Worm (Caenorhabditis elegans) whole organism, L4 larva: ENCODE results near the gene str-139.

Experiments
- F26F4.8 ChIP-seq: fragments of 200-800 bp; sonication (Bioruptor generic); conservative IDR thresholded peaks from 2 replicates; pipeline ENCODE4 v1.3.6; 2022; ENCODE audit warnings: missing genetic modification characterization, missing compliant biosample characterization
- Y5F2A.4 ChIP-seq: fragments of 200-800 bp; sonication (Bioruptor generic); optimal IDR thresholded peaks from 2 replicates; lab custom pipeline; 2018; ENCODE audit warnings: mild to moderate bottlenecking, missing genetic modification characterization, missing compliant biosample characterization
- Y75B8A.6 ChIP-seq: fragments of 200-800 bp; sonication (Bioruptor generic); IDR thresholded peaks from 2 replicates; pipeline ENCODE4 v1.3.6; 2022; ENCODE audit warnings: missing genetic modification reagents, missing genetic modification characterization, missing compliant biosample characterization
- aha-1 ChIP-seq: fragments of 150-350 bp; peaks from one replicate; lab custom pipeline; 2014; ENCODE audit warnings: missing biosample characterization, missing genetic modification characterization
- ama-1 ChIP-seq: fragments of 150-350 bp; optimal IDR thresholded peaks from 2 replicates; lab custom pipeline; 2014; ENCODE audit warnings: inconsistent platforms, mixed read lengths
- arid-1 ChIP-seq: fragments of 200-800 bp; sonication (Bioruptor generic); conservative IDR thresholded peaks from 2 replicates; pipeline ENCODE4 v1.3.6; 2022; ENCODE audit warnings: missing genetic modification reagents, missing genetic modification characterization, missing compliant biosample characterization
- attf-4 ChIP-seq: sonication (generic microtip); optimal IDR thresholded peaks from 3 replicates; lab custom pipeline; 2017; ENCODE audit warnings: missing biosample characterization, missing genetic modification characterization
- ceh-20 ChIP-seq: fragments of 200-800 bp; sonication (Bioruptor generic); IDR thresholded peaks from 2 replicates; pipeline ENCODE4 v1.3.6; 2022; ENCODE audit warnings: missing genetic modification reagents, missing genetic modification characterization, missing compliant biosample characterization
- ceh-28 ChIP-seq: fragments of 150-350 bp; optimal IDR thresholded peaks from 2 replicates; lab custom pipeline; 2014; ENCODE audit warnings: missing biosample characterization, missing genetic modification reagents, missing genetic modification characterization
- ceh-44 ChIP-seq: fragments of 200-800 bp; sonication (Bioruptor generic); IDR thresholded peaks from 2 replicates; pipeline ENCODE4 v1.3.6; 2022; ENCODE audit warnings: missing genetic modification reagents, missing genetic modification characterization, missing compliant biosample characterization
- ceh-62 ChIP-seq: sonication (generic microtip); optimal IDR thresholded peaks from 2 replicates; lab custom pipeline; 2017; ENCODE audit warnings: missing biosample characterization, missing genetic modification characterization
- daf-16 ChIP-seq, 3 experiments: sonication (generic microtip); optimal IDR thresholded peaks; 2 replicates each; lab custom pipeline; 2016 to 2017; ENCODE audit warnings: missing genetic modification characterization in 3 of 3, missing genetic modification reagents in 3 of 3, mild to moderate bottlenecking in 2 of 3, missing compliant biosample characterization in 2 of 3, missing biosample characterization in 1 of 3, moderate library complexity in 1 of 3
- daf-8 ChIP-seq: fragments of 200-800 bp; sonication (Bioruptor generic); IDR thresholded peaks from 2 replicates; pipeline ENCODE4 v1.3.6; 2022; ENCODE audit warnings: missing genetic modification characterization, missing compliant biosample characterization
- dmd-6 ChIP-seq: fragments of 200-800 bp; sonication (Bioruptor generic); IDR thresholded peaks from 2 replicates; pipeline ENCODE4 v1.3.6; 2022; ENCODE audit warnings: missing genetic modification reagents, missing genetic modification characterization, missing compliant biosample characterization
- dmd-8 ChIP-seq: fragments of 200-800 bp; sonication (Bioruptor generic); IDR thresholded peaks from 2 replicates; pipeline ENCODE4 v1.3.6; 2022; ENCODE audit warnings: missing genetic modification characterization, missing compliant biosample characterization
- dpl-1 ChIP-seq: fragments of 150-350 bp; optimal IDR thresholded peaks from 2 replicates; lab custom pipeline; 2014; ENCODE audit warnings: missing biosample characterization, missing genetic modification reagents, missing genetic modification characterization
- dve-1 ChIP-seq: sonication (generic microtip); optimal IDR thresholded peaks from 2 replicates; lab custom pipeline; 2017; ENCODE audit warnings: antibody characterized with exemption, mild to moderate bottlenecking, missing genetic modification characterization, missing compliant biosample characterization; ENCODE audit not compliant: insufficient read depth
- egl-27 ChIP-seq: sonication (generic microtip); optimal IDR thresholded peaks from 3 replicates; lab custom pipeline; 2017; ENCODE audit warnings: missing biosample characterization, missing genetic modification reagents, missing genetic modification characterization
- egl-43 ChIP-seq: fragments of 200-800 bp; sonication (Bioruptor generic); IDR thresholded peaks from 2 replicates; pipeline ENCODE4 v1.3.6; 2022; ENCODE audit warnings: missing genetic modification reagents, missing genetic modification characterization, missing compliant biosample characterization
- hif-1 ChIP-seq, 2 experiments: sonication (generic microtip); optimal IDR thresholded peaks; 2 replicates each; lab custom pipeline; 2016 to 2017; ENCODE audit warnings: missing compliant biosample characterization in 2 of 2, missing genetic modification characterization in 2 of 2, missing genetic modification reagents in 2 of 2, missing genotype in 2 of 2, mild to moderate bottlenecking in 1 of 2
- hlh-11 ChIP-seq: fragments of 200-800 bp; sonication (Bioruptor generic); optimal IDR thresholded peaks from 2 replicates; lab custom pipeline; 2018; ENCODE audit warnings: mild to moderate bottlenecking, missing genetic modification characterization, missing compliant biosample characterization
- hlh-30 ChIP-seq: sonication (generic microtip); optimal IDR thresholded peaks from 2 replicates; lab custom pipeline; 2017; ENCODE audit warnings: antibody characterized with exemption, mild to moderate bottlenecking, missing genetic modification characterization, missing compliant biosample characterization; ENCODE audit not compliant: insufficient read depth
- hmg-1.1 ChIP-seq: fragments of 200-800 bp; sonication (Bioruptor generic); IDR thresholded peaks from 2 replicates; pipeline ENCODE4 v1.3.6; 2022; ENCODE audit warnings: missing genetic modification reagents, missing genetic modification characterization, missing compliant biosample characterization
- jun-1 ChIP-seq: fragments of 150-350 bp; optimal IDR thresholded peaks from 2 replicates; lab custom pipeline; 2014; ENCODE audit warnings: missing biosample characterization, missing genetic modification reagents, missing genetic modification characterization
- lin-15B ChIP-seq: fragments of 150-350 bp; sonication (generic microtip); optimal IDR thresholded peaks from 3 replicates; lab custom pipeline; 2014; ENCODE audit warnings: missing biosample characterization, missing genetic modification characterization
- lir-3 ChIP-seq: sonication (generic microtip); optimal IDR thresholded peaks from 2 replicates; lab custom pipeline; 2016; ENCODE audit warnings: mild to moderate bottlenecking, missing genetic modification characterization, missing compliant biosample characterization
- lsy-2 ChIP-seq, 2 experiments: fragments of 150-350 bp in 1 of 2; sonication (generic microtip) in 1 of 2; optimal IDR thresholded peaks; 2 replicates each; lab custom pipeline; 2014 to 2017; ENCODE audit warnings: missing biosample characterization in 2 of 2, missing genetic modification characterization in 2 of 2
- madf-5 ChIP-seq, 2 experiments: fragments of 200-800 bp; sonication (Bioruptor generic); IDR thresholded peaks; 2 replicates each; pipeline ENCODE4 v1.3.6; 2022; ENCODE audit warnings: missing compliant biosample characterization in 2 of 2, missing genetic modification characterization in 2 of 2
- mdl-1 ChIP-seq, 2 experiments: fragments of 150-350 bp in 1 of 2; sonication (generic microtip) in 1 of 2; optimal IDR thresholded peaks; 2 replicates each; lab custom pipeline; 2014 to 2017; ENCODE audit warnings: missing biosample characterization in 2 of 2, missing genetic modification characterization in 2 of 2
- mdt-29 ChIP-seq: fragments of 200-800 bp; sonication (Bioruptor generic); IDR thresholded peaks from 2 replicates; pipeline ENCODE4 v1.3.6; 2022; ENCODE audit warnings: missing genetic modification reagents, missing genetic modification characterization, missing compliant biosample characterization
- mep-1 ChIP-seq: fragments of 150-350 bp; sonication (generic microtip); optimal IDR thresholded peaks from 3 replicates; lab custom pipeline; 2014; ENCODE audit warnings: missing biosample characterization, missing genetic modification characterization
- mes-2 ChIP-seq: sonication (generic microtip); optimal IDR thresholded peaks from 2 replicates; lab custom pipeline; 2016; ENCODE audit warnings: missing genotype, mild to moderate bottlenecking, missing genetic modification characterization, missing compliant biosample characterization; ENCODE audit not compliant: poor library complexity, severe bottlenecking
- mxl-3 ChIP-seq: fragments of 200-800 bp; sonication (Bioruptor generic); optimal IDR thresholded peaks from 2 replicates; lab custom pipeline; 2018; ENCODE audit warnings: mild to moderate bottlenecking, missing genetic modification characterization, missing compliant biosample characterization
- nhr-237 ChIP-seq: sonication (generic microtip); optimal IDR thresholded peaks from 2 replicates; lab custom pipeline; 2017; ENCODE audit warnings: missing biosample characterization, missing genetic modification characterization
- nhr-25 ChIP-seq: sonication (generic microtip); optimal IDR thresholded peaks from 2 replicates; lab custom pipeline; 2017; ENCODE audit warnings: missing genetic modification characterization, mild to moderate bottlenecking, missing compliant biosample characterization, antibody characterized with exemption, moderate library complexity, borderline replicate concordance; ENCODE audit not compliant: insufficient read depth
- nhr-28 ChIP-seq: fragments of 150-350 bp; optimal IDR thresholded peaks from 2 replicates; lab custom pipeline; 2014; ENCODE audit warnings: missing biosample characterization, missing genetic modification characterization
- nhr-42 ChIP-seq: fragments of 200-800 bp; sonication (Bioruptor generic); IDR thresholded peaks from 2 replicates; pipeline ENCODE4 v1.3.6; 2022; ENCODE audit warnings: missing genetic modification characterization, missing compliant biosample characterization
- nhr-48 ChIP-seq: sonication (generic microtip); optimal IDR thresholded peaks from 2 replicates; lab custom pipeline; 2016; ENCODE audit warnings: mild to moderate bottlenecking, missing genetic modification characterization, missing compliant biosample characterization
- nhr-6 ChIP-seq: fragments of 150-350 bp; optimal IDR thresholded peaks from 2 replicates; lab custom pipeline; 2014; ENCODE audit warnings: missing biosample characterization, missing genetic modification characterization
- nhr-76 ChIP-seq: fragments of 150-350 bp; optimal IDR thresholded peaks from 2 replicates; lab custom pipeline; 2014; ENCODE audit warnings: missing biosample characterization, missing genetic modification characterization
- rbr-2 ChIP-seq: sonication (generic microtip); optimal IDR thresholded peaks from 2 replicates; lab custom pipeline; 2016; ENCODE audit warnings: missing genotype, missing genetic modification characterization, missing compliant biosample characterization
- set-16 ChIP-seq: fragments of 200-800 bp; sonication (Bioruptor generic); IDR thresholded peaks from 2 replicates; pipeline ENCODE4 v1.3.6; 2022; ENCODE audit warnings: missing genetic modification reagents, missing genetic modification characterization, missing compliant biosample characterization
- snpc-1.2 ChIP-seq: fragments of 200-800 bp; sonication (Bioruptor generic); IDR thresholded peaks from 2 replicates; pipeline ENCODE4 v1.3.6; 2022; ENCODE audit warnings: missing genetic modification reagents, missing genetic modification characterization, missing compliant biosample characterization
- unc-62 ChIP-seq, 3 experiments: fragments of 150-350 bp in 1 of 3; sonication (generic microtip); optimal IDR thresholded peaks in 2 of 3; peaks in 1 of 3; 1 replicate in 1 of 3; 2 replicates in 2 of 3; lab custom pipeline; 2014 to 2017; ENCODE audit warnings: missing biosample characterization in 3 of 3, missing genetic modification characterization in 3 of 3, missing genetic modification reagents in 3 of 3, missing genotype in 1 of 3

Gene str-139

DNA sequence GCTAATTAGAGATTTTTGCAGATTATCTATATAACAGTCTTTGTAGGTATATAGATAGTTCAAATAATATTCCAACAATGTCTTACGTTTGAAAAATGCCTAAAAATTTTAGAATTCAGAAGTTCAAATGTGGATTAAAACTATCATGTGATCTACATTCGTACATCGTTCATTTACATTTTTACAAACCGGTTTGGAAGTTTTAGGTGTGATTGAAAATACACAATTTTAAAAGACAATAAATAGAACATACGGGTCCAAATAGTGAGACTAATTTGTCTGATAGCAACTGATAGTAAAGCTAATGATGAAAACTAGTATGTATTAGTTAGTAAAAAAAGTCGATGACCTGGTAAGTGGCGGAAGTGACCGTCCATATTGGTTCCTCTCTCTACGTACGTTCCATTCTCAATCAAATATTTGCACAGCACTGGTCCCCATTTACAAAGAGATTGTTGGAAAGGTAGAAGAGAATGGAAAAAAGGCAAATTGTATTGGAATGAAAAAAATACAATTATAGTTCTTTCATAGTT, 20.6 kb downstream of the str-139 start:
- TF ChIP-seq unc-62 (GFP tag; optimal IDR thresholded peaks at IDR 0.05 in 1 of 2; lab: Kevin White, UChicago) = peak in 1 of 2 experiments; percentile 94
- no peak for TF ChIP-seq unc-62 (tag; optimal IDR thresholded peaks at IDR 0.05; lab: Kevin White, UChicago)
- TF ChIP-seq daf-8 (GFP tag; lab: Robert Waterston, UW) = no peak

ce11 chrV:8040247-8041084, 21.5 kb downstream of the str-139 start:
- no peak for TF ChIP-seq lir-3
- TF ChIP-seq snpc-1.2 (GFP tag; lab: Robert Waterston, UW) = no peak
- no peak for TF ChIP-seq Y5F2A.4 (GFP tag; lab: Kevin White, UChicago)
- peak; percentile 43 for TF ChIP-seq hlh-11 (tag; lab: Kevin White, UChicago)
- peak; percentile 48 for TF ChIP-seq aha-1 (tag; lab: Kevin White, UChicago)
- peak; percentile 8 for TF ChIP-seq jun-1 (tag; lab: Kevin White, UChicago)
- no peak for TF ChIP-seq Y75B8A.6 (GFP tag; lab: Robert Waterston, UW)
- no peak for TF ChIP-seq ceh-44
- no peak for TF ChIP-seq nhr-25 (tag; lab: Kevin White, UChicago)
- peak in 1 of 2 experiments; percentile 60 for TF ChIP-seq lsy-2 (tag; optimal IDR thresholded peaks at IDR 0.05; lab: Kevin White, UChicago)
- peak in 1 of 2 experiments; percentile 43 for TF ChIP-seq mdl-1 (tag; optimal IDR thresholded peaks at IDR 0.05; lab: Kevin White, UChicago)
- TF ChIP-seq hif-1 (tag; optimal IDR thresholded peaks at IDR 0.05; lab: Kevin White, UChicago) = no peak
- TF ChIP-seq egl-43 (GFP tag; lab: Robert Waterston, UW) = no peak
- TF ChIP-seq mep-1 (tag; lab: Kevin White, UChicago) = peak; percentile 5
- TF ChIP-seq nhr-28 (tag; lab: Kevin White, UChicago) = peak; percentile 43
- TF ChIP-seq daf-8 (GFP tag; lab: Robert Waterston, UW) = no peak
- no peak for TF ChIP-seq ceh-28
- no peak for TF ChIP-seq lin-15B (tag; lab: Kevin White, UChicago)
- TF ChIP-seq arid-1 (GFP tag; lab: Robert Waterston, UW) = no peak
- peak; percentile 88 for TF ChIP-seq ama-1
- peak; percentile 42 for TF ChIP-seq hlh-30 (tag; lab: Kevin White, UChicago)
- peak; percentile 51 for TF ChIP-seq dve-1
- TF ChIP-seq nhr-76 (tag; lab: Kevin White, UChicago) = no peak
- TF ChIP-seq ceh-20 = no peak
- TF ChIP-seq mxl-3 = peak; percentile 17
- peak; percentile 40 for TF ChIP-seq rbr-2 (tag; lab: Kevin White, UChicago)
- TF ChIP-seq nhr-237 (tag; lab: Kevin White, UChicago) = no peak
- peak; percentile 51 for TF ChIP-seq nhr-48 (tag; lab: Kevin White, UChicago)
- TF ChIP-seq mdt-29 (GFP tag; lab: Robert Waterston, UW) = peak; percentile 73; the same call in 1 of the 2 replicates
- TF ChIP-seq hmg-1.1 (GFP tag; lab: Robert Waterston, UW) = no peak
- TF ChIP-seq nhr-6 (tag; lab: Kevin White, UChicago) = no peak
- no peak for TF ChIP-seq ceh-62
- TF ChIP-seq dmd-6 (GFP tag; lab: Robert Waterston, UW) = 0 out of 2 replicates have a peak, but pooled peaks have one; percentile 13
- TF ChIP-seq mes-2 (tag; lab: Kevin White, UChicago) = peak; percentile 4
- no peak for TF ChIP-seq daf-16 (GFP tag; optimal IDR thresholded peaks at IDR 0.05; lab: Kevin White, UChicago)
- no peak for TF ChIP-seq daf-16 (tag; optimal IDR thresholded peaks at IDR 0.05; lab: Kevin White, UChicago)
- TF ChIP-seq dpl-1 (GFP tag; lab: Kevin White, UChicago) = peak; percentile 8
- no peak for TF ChIP-seq dmd-8
- no peak for TF ChIP-seq attf-4
- TF ChIP-seq egl-27 = no peak
- TF ChIP-seq set-16 (GFP tag; lab: Robert Waterston, UW) = peak; percentile 48; the same call in 1 of the 2 replicates
- no peak for TF ChIP-seq F26F4.8 (GFP tag; lab: Robert Waterston, UW)
- TF ChIP-seq nhr-42 = no peak
- no peak for TF ChIP-seq madf-5 (GFP tag; IDR thresholded peaks at IDR 0.05; lab: Robert Waterston, UW)
- TF ChIP-seq, all 104 proteins: peak for 18
